Worm (Caenorhabditis elegans): ENCODE data around the gene gex-3.

- TF ChIP-seq skn-1 (tag; optimal IDR thresholded peaks at IDR 0.05) (no peak), nhr-129 (tag; optimal IDR thresholded peaks at IDR 0.05) (no peak), Y55F3AM.14 (GFP tag; optimal IDR thresholded peaks at IDR 0.05) (no peak), snpc-4 (tag; optimal IDR thresholded peaks at IDR 0.05) (no peak), egl-27 (tag; optimal IDR thresholded peaks at IDR 0.05) (no peak), mdl-1 (tag; optimal IDR thresholded peaks at IDR 0.05) (no peak), elt-1 (tag; optimal IDR thresholded peaks at IDR 0.05) (no peak), ztf-4 (tag; optimal IDR thresholded peaks at IDR 0.05) (no peak)
These were observed 25.3 kb upstream of the gex-3 start for ce11 chrIV:12378919-12379318.

All from whole organism, L2 larva.